Worm (Caenorhabditis elegans) whole organism, L2 larva: ENCODE measurements around the gene C35B1.3.

Experiments used
- C34F6.9 ChIP-seq: fragments of 150-350 bp; optimal IDR thresholded peaks from 2 replicates; lab custom pipeline; 2014; ENCODE audit warnings: missing biosample characterization, missing genetic modification characterization
- F13H6.1 ChIP-seq: sonication (generic microtip); optimal IDR thresholded peaks from 2 replicates; lab custom pipeline; 2016; ENCODE audit warnings: missing genetic modification characterization, missing compliant biosample characterization
- R02D3.7 ChIP-seq: fragments of 150-350 bp; optimal IDR thresholded peaks from 2 replicates; lab custom pipeline; 2014; ENCODE audit warnings: missing biosample characterization, missing genetic modification characterization
- Y55F3AM.14 ChIP-seq: fragments of 200-800 bp; sonication (Bioruptor generic); optimal IDR thresholded peaks from 2 replicates; lab custom pipeline; 2018; ENCODE audit warnings: mild to moderate bottlenecking, missing genetic modification characterization, missing compliant biosample characterization
- alr-1 ChIP-seq: fragments of 150-350 bp; optimal IDR thresholded peaks from 2 replicates; lab custom pipeline; 2014; ENCODE audit warnings: missing biosample characterization, missing genetic modification characterization
- aly-2 ChIP-seq: fragments of 150-350 bp; optimal IDR thresholded peaks from 2 replicates; lab custom pipeline; 2014; ENCODE audit warnings: missing biosample characterization, missing genetic modification characterization
- ama-1 ChIP-seq: fragments of 150-350 bp; optimal IDR thresholded peaks from 2 replicates; lab custom pipeline; 2018; ENCODE audit warnings: inconsistent platforms
- blmp-1 ChIP-seq: sonication (generic microtip); optimal IDR thresholded peaks from 2 replicates; lab custom pipeline; 2017; ENCODE audit warnings: missing genetic modification characterization, mild to moderate bottlenecking, missing compliant biosample characterization, antibody characterized with exemption, moderate library complexity; ENCODE audit not compliant: insufficient read depth
- ceh-82 ChIP-seq: fragments of 150-350 bp; optimal IDR thresholded peaks from 2 replicates; lab custom pipeline; 2014; ENCODE audit warnings: missing biosample characterization, missing genetic modification characterization
- crh-2 ChIP-seq: sonication (generic microtip); optimal IDR thresholded peaks from 2 replicates; lab custom pipeline; 2017; ENCODE audit warnings: missing biosample characterization, missing genetic modification characterization
- elt-1 ChIP-seq: fragments of 150-350 bp; optimal IDR thresholded peaks from 2 replicates; lab custom pipeline; 2014; ENCODE audit warnings: missing biosample characterization, missing genetic modification characterization
- elt-3 ChIP-seq: sonication (generic microtip); optimal IDR thresholded peaks from 2 replicates; lab custom pipeline; 2017; ENCODE audit warnings: missing biosample characterization, missing genetic modification characterization
- fos-1 ChIP-seq: fragments of 150-350 bp; optimal IDR thresholded peaks from 2 replicates; lab custom pipeline; 2014; ENCODE audit warnings: missing biosample characterization, missing genetic modification characterization
- gmeb-1 ChIP-seq: fragments of 150-350 bp; optimal IDR thresholded peaks from 2 replicates; lab custom pipeline; 2014; ENCODE audit warnings: missing biosample characterization, missing genetic modification characterization
- lin-11 ChIP-seq: fragments of 150-350 bp; sonication (generic microtip); optimal IDR thresholded peaks from 2 replicates; lab custom pipeline; 2014; ENCODE audit warnings: missing biosample characterization, missing genetic modification characterization, inconsistent platforms, mixed read lengths
- lin-13 ChIP-seq: fragments of 150-350 bp; optimal IDR thresholded peaks from 2 replicates; lab custom pipeline; 2014; ENCODE audit warnings: missing biosample characterization, missing genetic modification reagents, missing genetic modification characterization
- lsy-2 ChIP-seq, 2 experiments: fragments of 150-350 bp in 1 of 2; sonication (generic microtip) in 1 of 2; optimal IDR thresholded peaks; 2 replicates each; lab custom pipeline; 2014 to 2017; ENCODE audit warnings: missing biosample characterization in 2 of 2, missing genetic modification characterization in 2 of 2
- mdl-1 ChIP-seq, 2 experiments: fragments of 150-350 bp in 1 of 2; sonication (generic microtip) in 1 of 2; optimal IDR thresholded peaks; 2 replicates each; lab custom pipeline; 2017; ENCODE audit warnings: missing biosample characterization in 2 of 2, missing genetic modification characterization in 2 of 2
- nhr-10 ChIP-seq: sonication (generic microtip); optimal IDR thresholded peaks from 2 replicates; lab custom pipeline; 2017; ENCODE audit warnings: missing biosample characterization, missing genetic modification characterization
- nhr-12 ChIP-seq: fragments of 150-350 bp; optimal IDR thresholded peaks from 2 replicates; lab custom pipeline; 2014; ENCODE audit warnings: missing biosample characterization, missing genetic modification characterization
- nhr-129 ChIP-seq: fragments of 150-350 bp; optimal IDR thresholded peaks from 2 replicates; lab custom pipeline; 2014; ENCODE audit warnings: missing biosample characterization, missing genetic modification characterization
- nhr-21 ChIP-seq: fragments of 150-350 bp; optimal IDR thresholded peaks from 2 replicates; lab custom pipeline; 2014; ENCODE audit warnings: missing biosample characterization, missing genetic modification characterization
- nhr-77 ChIP-seq: fragments of 150-350 bp; optimal IDR thresholded peaks from 2 replicates; lab custom pipeline; 2014; ENCODE audit warnings: missing biosample characterization, missing genetic modification characterization
- peb-1 ChIP-seq: fragments of 150-350 bp; optimal IDR thresholded peaks from 2 replicates; lab custom pipeline; 2014; ENCODE audit warnings: missing biosample characterization, missing genetic modification characterization
- sem-4 ChIP-seq: fragments of 150-350 bp; optimal IDR thresholded peaks from 2 replicates; lab custom pipeline; 2014; ENCODE audit warnings: missing biosample characterization, missing genetic modification reagents, missing genetic modification characterization
- sma-3 ChIP-seq: sonication (generic microtip); optimal IDR thresholded peaks from 2 replicates; lab custom pipeline; 2016; ENCODE audit warnings: missing genetic modification reagents, missing genetic modification characterization, missing compliant biosample characterization
- sma-9 ChIP-seq, 2 experiments: fragments of 150-350 bp in 1 of 2; sonication (generic microtip) in 1 of 2; optimal IDR thresholded peaks; 2 replicates each; lab custom pipeline; 2014 to 2016; ENCODE audit warnings: missing genetic modification characterization in 2 of 2, mild to moderate bottlenecking in 1 of 2, missing biosample characterization in 1 of 2, missing compliant biosample characterization in 1 of 2, missing genetic modification reagents in 1 of 2, moderate library complexity in 1 of 2
- snpc-4 ChIP-seq: fragments of 150-350 bp; optimal IDR thresholded peaks from 2 replicates; lab custom pipeline; 2014; ENCODE audit warnings: missing biosample characterization, missing genetic modification characterization
- unc-39 ChIP-seq: fragments of 150-350 bp; optimal IDR thresholded peaks from 2 replicates; lab custom pipeline; 2014; ENCODE audit warnings: missing biosample characterization, missing genetic modification characterization
- unc-55 ChIP-seq: fragments of 150-350 bp; sonication (generic microtip); optimal IDR thresholded peaks from 3 replicates; lab custom pipeline; 2014; ENCODE audit warnings: missing biosample characterization, missing genetic modification reagents, missing genetic modification characterization
- unc-62 ChIP-seq: fragments of 150-350 bp; optimal IDR thresholded peaks from 2 replicates; lab custom pipeline; 2014; ENCODE audit warnings: missing biosample characterization, missing genetic modification reagents, missing genetic modification characterization
- zag-1 ChIP-seq: fragments of 150-350 bp; optimal IDR thresholded peaks from 2 replicates; lab custom pipeline; 2014; ENCODE audit warnings: missing biosample characterization, missing genetic modification characterization
- ztf-1 ChIP-seq: fragments of 200-800 bp; sonication (Bioruptor generic); conservative IDR thresholded peaks from 2 replicates; pipeline ENCODE4 v1.3.6; 2022; ENCODE audit warnings: missing genetic modification characterization, missing compliant biosample characterization
- ztf-11 ChIP-seq: sonication (generic microtip); optimal IDR thresholded peaks from 2 replicates; lab custom pipeline; 2017; ENCODE audit warnings: missing biosample characterization, missing genetic modification characterization
- ztf-4 ChIP-seq: fragments of 150-350 bp; optimal IDR thresholded peaks from 2 replicates; lab custom pipeline; 2014; ENCODE audit warnings: missing biosample characterization, missing genetic modification characterization

The C35B1.3 gene

DNA sequence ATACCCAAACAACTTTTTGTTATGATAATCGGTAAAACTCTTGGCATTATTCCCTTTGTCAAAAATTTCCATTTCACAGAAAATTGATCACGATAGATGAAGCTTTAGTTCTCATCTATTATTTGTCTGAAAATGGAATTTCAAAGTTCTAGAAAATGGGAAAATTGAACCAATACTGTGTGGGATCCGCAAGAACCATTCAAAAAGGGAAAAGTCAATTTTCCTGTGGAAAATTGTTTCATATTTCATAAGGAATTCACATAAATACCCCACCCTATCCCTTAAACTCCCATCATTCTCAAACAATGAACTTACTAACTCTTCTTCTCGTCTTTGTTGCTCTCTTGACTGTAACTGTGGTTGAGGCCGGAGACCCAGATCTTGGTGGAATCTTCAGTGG lies at the start of gene C35B1.3, which contains the start of gene C35B1.9:
TSS of gene C35B1.3 (plus strand) at position 306 of the 400 bp plus-strand sequence.
TSS of gene C35B1.9 (minus strand) at position 101 of the 400 bp plus-strand sequence.
- TF ChIP-seq fos-1 (tag; lab: Kevin White, UChicago) (no peak), lin-11 (no peak), gmeb-1 (tag; lab: Kevin White, UChicago) (no peak), crh-2 (tag; lab: Kevin White, UChicago) (no peak), blmp-1 (no peak), nhr-12 (tag; lab: Kevin White, UChicago) (no peak), zag-1 (tag; lab: Kevin White, UChicago) (no peak), alr-1 (tag; lab: Kevin White, UChicago) (no peak), R02D3.7 (no peak), nhr-21 (no peak), ztf-1 (GFP tag; lab: Robert Waterston, UW) (no peak)

DNA sequence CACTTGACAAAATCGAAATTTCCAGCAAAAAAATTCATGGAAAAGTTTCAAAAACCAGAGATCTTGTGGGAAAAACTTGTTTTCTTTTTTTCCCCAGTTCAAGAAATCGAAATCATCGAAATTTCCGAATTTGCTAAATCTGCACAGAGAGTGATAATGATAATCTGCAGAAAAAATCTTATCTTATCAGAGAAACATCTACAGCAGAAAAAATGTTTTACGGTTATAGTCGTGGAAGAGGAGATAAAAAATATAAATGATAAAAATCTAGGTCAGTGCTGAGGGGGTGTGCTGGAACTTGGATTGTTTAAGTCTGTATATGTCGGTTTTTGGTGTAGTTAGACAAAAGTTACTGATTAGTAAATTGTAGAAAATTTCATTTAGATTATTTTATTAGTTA lies 48.6 kb upstream of the C35B1.3 start:
- TF ChIP-seq fos-1 (tag; lab: Kevin White, UChicago) (peak; percentile 58), peb-1 (no peak), lin-11 (no peak), elt-1 (tag; lab: Kevin White, UChicago) (no peak)

DNA sequence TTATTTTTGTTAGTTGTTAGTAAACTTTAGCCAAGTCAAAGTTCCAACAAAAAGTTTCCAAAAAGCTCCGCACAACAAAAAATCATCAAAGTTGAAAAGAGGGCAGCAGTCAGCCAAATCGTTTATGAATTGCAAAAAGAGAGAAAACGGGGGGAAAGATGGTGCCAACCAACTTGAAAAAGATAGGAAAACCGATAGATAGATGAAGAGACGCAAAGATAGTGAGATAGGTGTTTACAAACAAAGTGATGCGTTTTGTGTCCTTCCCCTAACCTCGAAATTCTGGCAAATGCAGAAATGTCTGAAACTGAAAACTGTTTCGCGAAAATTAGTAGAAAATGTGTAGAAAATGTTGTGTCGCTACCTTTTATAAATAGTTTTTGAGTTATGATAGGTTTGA lies 47.5 kb upstream of the C35B1.3 start:
- TF ChIP-seq nhr-129 (peak; percentile 36), nhr-10 (no peak), lsy-2 (tag; optimal IDR thresholded peaks at IDR 0.05; lab: Kevin White, UChicago) (peak in 1 of 2 experiments; percentile 11), sma-9 (GFP tag; optimal IDR thresholded peaks at IDR 0.05; lab: Kevin White, UChicago) (peak; percentile 18), sma-9 (tag; optimal IDR thresholded peaks at IDR 0.05; lab: Kevin White, UChicago) (no peak), crh-2 (tag; lab: Kevin White, UChicago) (peak; percentile 6), nhr-77 (no peak), snpc-4 (tag; lab: Kevin White, UChicago) (no peak), unc-55 (GFP tag; lab: Kevin White, UChicago) (peak; percentile 39), unc-62 (no peak), blmp-1 (no peak), C34F6.9 (peak; percentile 27), mdl-1 (tag; optimal IDR thresholded peaks at IDR 0.05; lab: Kevin White, UChicago) (peak in 1 of 2 experiments; percentile 24)

DNA sequence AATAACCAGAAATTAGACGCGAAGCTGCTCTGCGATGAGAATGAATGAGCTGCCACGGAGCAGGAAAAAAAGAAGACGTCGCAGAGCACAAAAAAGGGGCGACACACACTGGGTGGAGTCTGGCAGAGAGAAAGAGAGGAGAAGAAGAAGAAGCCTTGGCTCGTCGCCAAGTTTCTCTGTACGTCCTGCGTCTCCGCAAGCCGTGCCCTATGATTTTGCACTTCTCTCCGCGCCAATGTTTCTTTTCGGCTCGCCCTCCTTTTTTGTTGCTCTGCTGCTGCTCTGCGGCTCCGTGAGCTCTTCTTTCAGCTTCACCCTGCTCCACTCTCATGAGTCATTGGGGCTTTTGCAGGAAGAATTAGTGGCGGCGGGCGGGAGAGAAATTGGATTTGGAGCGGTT lies 46.1 kb upstream of the C35B1.3 start, which contains the start of gene hlh-30:
TSS of gene hlh-30 (minus strand) at position 69 of the 400 bp plus-strand sequence.
- TF ChIP-seq R02D3.7 (no peak), unc-39 (no peak), nhr-10 (no peak), alr-1 (tag; lab: Kevin White, UChicago) (no peak), sma-3 (GFP tag; lab: Kevin White, UChicago) (no peak), zag-1 (tag; lab: Kevin White, UChicago) (peak; percentile 62), mdl-1 (tag; optimal IDR thresholded peaks at IDR 0.05; lab: Kevin White, UChicago) (peak; percentile 5 to 33), C34F6.9 (peak; percentile 73), sma-9 (GFP tag; optimal IDR thresholded peaks at IDR 0.05; lab: Kevin White, UChicago) (peak; percentile 76), sma-9 (tag; optimal IDR thresholded peaks at IDR 0.05; lab: Kevin White, UChicago) (no peak), lin-11 (peak; percentile 63), unc-55 (GFP tag; lab: Kevin White, UChicago) (peak; percentile 76), nhr-12 (tag; lab: Kevin White, UChicago) (no peak), crh-2 (tag; lab: Kevin White, UChicago) (peak; percentile 38), lsy-2 (tag; optimal IDR thresholded peaks at IDR 0.05; lab: Kevin White, UChicago) (peak; percentile 28 to 69), fos-1 (tag; lab: Kevin White, UChicago) (peak; percentile 56), lin-13 (peak; percentile 20), elt-3 (tag; lab: Kevin White, UChicago) (no peak), ztf-4 (tag; lab: Kevin White, UChicago) (peak; percentile 7), nhr-129 (peak; percentile 48), F13H6.1 (tag; lab: Kevin White, UChicago) (peak; percentile 72), Y55F3AM.14 (GFP tag; lab: Kevin White, UChicago) (peak; percentile 20), ama-1 (lab: Kevin White, UChicago) (no peak)

DNA sequence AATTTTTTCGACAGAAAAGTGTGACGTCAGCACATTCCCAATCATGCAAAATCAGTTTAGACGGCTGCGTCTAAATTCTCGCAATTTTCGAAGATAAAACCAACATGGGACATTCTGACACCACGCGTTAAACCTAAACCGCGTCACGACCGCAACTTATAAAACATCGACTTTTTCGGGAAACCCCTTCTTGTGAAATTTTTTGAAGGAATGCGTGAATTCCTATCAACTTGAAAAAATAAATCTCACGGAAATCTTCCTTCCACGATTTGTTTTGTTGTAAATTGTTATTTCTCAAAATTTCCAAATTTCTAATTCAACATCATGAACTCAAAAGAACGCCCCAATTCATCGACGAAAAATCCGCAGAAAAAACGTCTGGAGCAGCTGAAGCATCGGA lies 41.0 kb upstream of the C35B1.3 start, which contains the start of gene F35F11.2:
TSS of gene F35F11.2 (plus strand) at position 301 of the 400 bp plus-strand sequence.
- TF ChIP-seq ztf-11 (tag; lab: Kevin White, UChicago) (no peak), nhr-21 (no peak), nhr-77 (no peak), aly-2 (tag; lab: Kevin White, UChicago) (no peak), R02D3.7 (no peak), elt-3 (tag; lab: Kevin White, UChicago) (no peak), ceh-82 (tag; lab: Kevin White, UChicago) (no peak), crh-2 (tag; lab: Kevin White, UChicago) (no peak), sem-4 (no peak), ztf-4 (tag; lab: Kevin White, UChicago) (no peak)
